Worm (Caenorhabditis elegans) whole organism, L1 larva: ENCODE measurements around the gene T04A6.2.

Experiments
- C16A3.4 ChIP-seq: fragments of 150-350 bp; optimal IDR thresholded peaks from 2 replicates; lab custom pipeline; 2014; ENCODE audit warnings: missing biosample characterization, missing genetic modification characterization
- F16B12.6 ChIP-seq: fragments of 150-350 bp; optimal IDR thresholded peaks from 2 replicates; lab custom pipeline; 2014; ENCODE audit warnings: missing biosample characterization, missing genetic modification characterization
- aha-1 ChIP-seq: fragments of 150-350 bp; optimal IDR thresholded peaks from 2 replicates; lab custom pipeline; 2014; ENCODE audit warnings: missing biosample characterization, missing genetic modification characterization
- aly-2 ChIP-seq: fragments of 150-350 bp; optimal IDR thresholded peaks from 2 replicates; lab custom pipeline; 2014; ENCODE audit warnings: missing biosample characterization, missing genetic modification characterization
- ceh-63 ChIP-seq: fragments of 200-800 bp; sonication (Bioruptor generic); optimal IDR thresholded peaks from 2 replicates; lab custom pipeline; 2018; ENCODE audit warnings: mild to moderate bottlenecking, missing genetic modification characterization, missing compliant biosample characterization
- ceh-88 ChIP-seq: fragments of 200-800 bp; sonication (Bioruptor generic); IDR thresholded peaks from 2 replicates; pipeline ENCODE4 v1.3.6; 2022; ENCODE audit warnings: missing genetic modification characterization, missing compliant biosample characterization
- ces-1 ChIP-seq: fragments of 150-350 bp; optimal IDR thresholded peaks from 2 replicates; lab custom pipeline; 2014; ENCODE audit warnings: missing biosample characterization, missing genetic modification reagents, missing genetic modification characterization
- dpl-1 ChIP-seq, 3 experiments: fragments of 150-350 bp in 2 of 3; sonication (generic microtip) in 1 of 3; optimal IDR thresholded peaks; 2 replicates each; lab custom pipeline; 2014 to 2017; ENCODE audit warnings: missing biosample characterization in 3 of 3, missing genetic modification characterization in 3 of 3, missing genetic modification reagents in 3 of 3
- efl-3 ChIP-seq: fragments of 200-800 bp; sonication (Bioruptor generic); optimal IDR thresholded peaks from 2 replicates; lab custom pipeline; 2018; ENCODE audit warnings: mild to moderate bottlenecking, missing genetic modification characterization, missing compliant biosample characterization
- egl-13 ChIP-seq: sonication (generic microtip); optimal IDR thresholded peaks from 2 replicates; lab custom pipeline; 2016; ENCODE audit warnings: missing genotype, missing genetic modification reagents, missing genetic modification characterization, missing compliant biosample characterization
- egl-27 ChIP-seq, 2 experiments: fragments of 150-350 bp in 1 of 2; sonication (generic microtip); optimal IDR thresholded peaks; 3 replicates each; lab custom pipeline; 2017 to 2018; ENCODE audit warnings: missing biosample characterization in 2 of 2, missing genetic modification characterization in 2 of 2, missing genetic modification reagents in 2 of 2
- elt-2 ChIP-seq: sonication (generic microtip); optimal IDR thresholded peaks from 2 replicates; lab custom pipeline; 2016; ENCODE audit warnings: missing genetic modification characterization, mild to moderate bottlenecking, inconsistent platforms, missing compliant biosample characterization, missing genetic modification reagents
- ets-5 ChIP-seq: fragments of 200-800 bp; sonication (Bioruptor generic); IDR thresholded peaks from 2 replicates; pipeline ENCODE4 v1.3.6; 2022; ENCODE audit warnings: missing genetic modification characterization, missing compliant biosample characterization
- fkh-4 ChIP-seq: sonication (generic microtip); optimal IDR thresholded peaks from 2 replicates; lab custom pipeline; 2016; ENCODE audit warnings: missing compliant biosample characterization, missing genetic modification characterization, borderline replicate concordance
- fos-1 ChIP-seq: fragments of 150-350 bp; optimal IDR thresholded peaks from 2 replicates; lab custom pipeline; 2014; ENCODE audit warnings: missing biosample characterization, missing genetic modification characterization
- grh-1 ChIP-seq: fragments of 200-800 bp; sonication (Bioruptor generic); IDR thresholded peaks from 2 replicates; pipeline ENCODE4 v1.3.6; 2022; ENCODE audit warnings: missing genetic modification reagents, missing genetic modification characterization, missing compliant biosample characterization
- hpl-2 ChIP-seq: fragments of 150-350 bp; optimal IDR thresholded peaks from 2 replicates; lab custom pipeline; 2014; ENCODE audit warnings: missing biosample characterization, missing genetic modification reagents, missing genetic modification characterization
- isw-1 ChIP-seq: fragments of 200-800 bp; sonication (Bioruptor generic); IDR thresholded peaks from 2 replicates; pipeline ENCODE4 v1.3.6; 2022; ENCODE audit warnings: missing genetic modification characterization, missing compliant biosample characterization
- jun-1 ChIP-seq: fragments of 150-350 bp; optimal IDR thresholded peaks from 2 replicates; lab custom pipeline; 2014; ENCODE audit warnings: missing biosample characterization, missing genetic modification reagents, missing genetic modification characterization
- lin-13 ChIP-seq: fragments of 150-350 bp; optimal IDR thresholded peaks from 2 replicates; lab custom pipeline; 2014; ENCODE audit warnings: missing biosample characterization, missing genetic modification reagents, missing genetic modification characterization
- lin-14 ChIP-seq: fragments of 200-800 bp; sonication (Bioruptor generic); optimal IDR thresholded peaks from 2 replicates; lab custom pipeline; 2018; ENCODE audit warnings: mild to moderate bottlenecking, missing genetic modification characterization, moderate library complexity, missing compliant biosample characterization
- lin-15B ChIP-seq: fragments of 150-350 bp; sonication (generic microtip); optimal IDR thresholded peaks from 3 replicates; lab custom pipeline; 2014; ENCODE audit warnings: missing biosample characterization, missing genetic modification characterization
- lir-3 ChIP-seq: sonication (generic microtip); optimal IDR thresholded peaks from 2 replicates; lab custom pipeline; 2016; ENCODE audit warnings: mild to moderate bottlenecking, missing genetic modification characterization, moderate library complexity, missing compliant biosample characterization; ENCODE audit not compliant: poor library complexity
- lsy-2 ChIP-seq, 2 experiments: fragments of 150-350 bp; optimal IDR thresholded peaks; 2 replicates each; lab custom pipeline; 2014; ENCODE audit warnings: missing biosample characterization in 2 of 2, missing genetic modification characterization in 2 of 2
- mab-9 ChIP-seq: fragments of 200-800 bp; sonication (Bioruptor generic); IDR thresholded peaks from 2 replicates; pipeline ENCODE4 v1.3.6; 2022; ENCODE audit warnings: missing genetic modification reagents, missing genetic modification characterization, missing compliant biosample characterization
- mef-2 ChIP-seq: fragments of 150-350 bp; optimal IDR thresholded peaks from 2 replicates; lab custom pipeline; 2014; ENCODE audit warnings: missing biosample characterization, missing genetic modification characterization
- nhr-19 ChIP-seq: fragments of 200-800 bp; sonication (Bioruptor generic); conservative IDR thresholded peaks from 2 replicates; pipeline ENCODE4 v1.3.6; 2022; ENCODE audit warnings: missing genetic modification characterization, missing compliant biosample characterization
- nhr-47 ChIP-seq: sonication (generic microtip); optimal IDR thresholded peaks from 2 replicates; lab custom pipeline; 2016; ENCODE audit warnings: mild to moderate bottlenecking, missing genetic modification characterization, moderate library complexity, missing compliant biosample characterization
- nhr-71 ChIP-seq: sonication (generic microtip); optimal IDR thresholded peaks from 2 replicates; lab custom pipeline; 2016; ENCODE audit warnings: mild to moderate bottlenecking, missing genetic modification characterization, moderate library complexity, missing compliant biosample characterization
- nhr-76 ChIP-seq: sonication (generic microtip); optimal IDR thresholded peaks from 2 replicates; lab custom pipeline; 2017; ENCODE audit warnings: missing biosample characterization, missing genetic modification characterization
- nhr-77 ChIP-seq: fragments of 150-350 bp; optimal IDR thresholded peaks from 2 replicates; lab custom pipeline; 2014; ENCODE audit warnings: missing biosample characterization, missing genetic modification characterization
- nhr-84 ChIP-seq: sonication (generic microtip); optimal IDR thresholded peaks from 2 replicates; lab custom pipeline; 2017; ENCODE audit warnings: missing biosample characterization, missing genetic modification characterization
- nhr-90 ChIP-seq: sonication (generic microtip); optimal IDR thresholded peaks from 2 replicates; lab custom pipeline; 2016; ENCODE audit warnings: mild to moderate bottlenecking, missing genetic modification characterization, missing compliant biosample characterization; ENCODE audit not compliant: poor library complexity
- pax-3 ChIP-seq: fragments of 200-800 bp; sonication (Bioruptor generic); optimal IDR thresholded peaks from 2 replicates; lab custom pipeline; 2018; ENCODE audit warnings: mild to moderate bottlenecking, missing genetic modification characterization, moderate library complexity, missing compliant biosample characterization
- pqm-1 ChIP-seq: sonication (generic microtip); optimal IDR thresholded peaks from 3 replicates; lab custom pipeline; 2017; ENCODE audit warnings: missing biosample characterization, missing genetic modification characterization
- rnt-1 ChIP-seq: sonication (generic microtip); optimal IDR thresholded peaks from 2 replicates; lab custom pipeline; 2016; ENCODE audit warnings: mild to moderate bottlenecking, missing genetic modification characterization, moderate library complexity, missing compliant biosample characterization
- skn-1 ChIP-seq: fragments of 150-350 bp; optimal IDR thresholded peaks from 2 replicates; lab custom pipeline; 2014; ENCODE audit warnings: missing biosample characterization, missing genetic modification characterization
- snpc-4 ChIP-seq: fragments of 150-350 bp; optimal IDR thresholded peaks from 2 replicates; lab custom pipeline; 2014; ENCODE audit warnings: missing biosample characterization, missing genetic modification characterization
- snu-23 ChIP-seq: sonication (generic microtip); optimal IDR thresholded peaks from 2 replicates; lab custom pipeline; 2016; ENCODE audit warnings: missing genetic modification characterization, missing compliant biosample characterization
- sox-4 ChIP-seq: sonication (generic microtip); optimal IDR thresholded peaks from 2 replicates; lab custom pipeline; 2016; ENCODE audit warnings: missing genetic modification characterization, missing compliant biosample characterization
- sup-37 ChIP-seq: fragments of 200-800 bp; sonication (Bioruptor generic); optimal IDR thresholded peaks from 2 replicates; lab custom pipeline; 2018; ENCODE audit warnings: mild to moderate bottlenecking, missing genetic modification characterization, missing compliant biosample characterization
- swsn-7 ChIP-seq: sonication (generic microtip); optimal IDR thresholded peaks from 2 replicates; lab custom pipeline; 2016; ENCODE audit warnings: missing genetic modification characterization, missing compliant biosample characterization
- tbx-2 ChIP-seq: sonication (generic microtip); optimal IDR thresholded peaks from 2 replicates; lab custom pipeline; 2016; ENCODE audit warnings: missing genetic modification characterization, missing compliant biosample characterization
- unc-30 ChIP-seq: sonication (generic microtip); optimal IDR thresholded peaks from 2 replicates; lab custom pipeline; 2017; ENCODE audit warnings: missing biosample characterization, missing genetic modification characterization
- unc-62 ChIP-seq: fragments of 150-350 bp; optimal IDR thresholded peaks from 2 replicates; lab custom pipeline; 2014; ENCODE audit warnings: missing biosample characterization, missing genetic modification reagents, missing genetic modification characterization
- unc-86 ChIP-seq: sonication (generic microtip); optimal IDR thresholded peaks from 2 replicates; lab custom pipeline; 2016; ENCODE audit warnings: missing genetic modification characterization, missing compliant biosample characterization
- unc-98 ChIP-seq: fragments of 200-800 bp; sonication (Bioruptor generic); IDR thresholded peaks from 2 replicates; pipeline ENCODE4 v1.3.6; 2022; ENCODE audit warnings: missing genetic modification characterization, missing compliant biosample characterization
- vab-15 ChIP-seq: sonication (generic microtip); optimal IDR thresholded peaks from 2 replicates; lab custom pipeline; 2017; ENCODE audit warnings: missing genotype, mild to moderate bottlenecking, missing genetic modification characterization, missing compliant biosample characterization
- ztf-11 ChIP-seq, 2 experiments: sonication (generic microtip); optimal IDR thresholded peaks; 2 replicates each; lab custom pipeline; 2016 to 2017; ENCODE audit warnings: missing genetic modification characterization in 2 of 2, missing biosample characterization in 1 of 2, missing compliant biosample characterization in 1 of 2

Gene T04A6.2

DNA sequence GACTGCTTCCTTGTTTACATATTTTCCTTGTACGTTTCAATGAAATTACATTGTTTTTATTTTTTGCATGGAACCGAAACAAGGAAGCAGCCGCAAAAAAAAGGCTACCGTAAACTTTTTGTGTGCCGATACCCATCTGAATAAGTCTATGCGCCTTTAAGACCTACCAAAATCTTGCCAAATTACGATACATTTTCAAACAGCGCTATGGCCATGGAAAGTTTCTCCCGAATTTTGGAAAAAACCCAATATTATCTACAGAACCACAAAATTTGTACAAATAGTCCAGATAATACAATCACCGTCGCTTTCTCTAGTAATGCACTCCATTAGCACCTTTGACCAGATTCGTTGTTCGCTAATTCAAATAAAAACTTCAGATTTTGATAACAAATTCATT is 42.9 kb upstream of the T04A6.2 start:
- TF ChIP-seq lsy-2 (tag; optimal IDR thresholded peaks at IDR 0.05; lab: Kevin White, UChicago) (peak in 1 of 2 experiments; percentile 22), lin-15B (tag; lab: Kevin White, UChicago) (no peak)

- TF ChIP-seq lsy-2 (tag; optimal IDR thresholded peaks at IDR 0.05; lab: Kevin White, UChicago): peak; percentile 83 to 95
- TF ChIP-seq nhr-84 (tag; lab: Kevin White, UChicago): no peak
- TF ChIP-seq egl-27 (tag; optimal IDR thresholded peaks at IDR 0.05; lab: Kevin White, UChicago): peak in 1 of 2 experiments; percentile 27
- TF ChIP-seq mef-2 (tag; lab: Kevin White, UChicago): no peak
- peak; percentile 66 for TF ChIP-seq isw-1 (GFP tag; lab: Robert Waterston, UW)
- no peak for TF ChIP-seq elt-2 (tag; lab: Kevin White, UChicago)
- no peak for TF ChIP-seq aha-1
- TF ChIP-seq hpl-2: peak; percentile 66
- peak; percentile 73 for TF ChIP-seq jun-1 (tag; lab: Kevin White, UChicago)
- TF ChIP-seq rnt-1: peak; percentile 83
- no peak for TF ChIP-seq sox-4
- TF ChIP-seq vab-15 (tag; lab: Kevin White, UChicago): peak; percentile 29
- TF ChIP-seq ceh-63 (GFP tag; lab: Kevin White, UChicago): no peak
- TF ChIP-seq nhr-76 (tag; lab: Kevin White, UChicago): no peak
- peak; percentile 69 to 80 (median 79) for TF ChIP-seq dpl-1 (GFP tag; optimal IDR thresholded peaks at IDR 0.05; lab: Kevin White, UChicago)
- peak; percentile 57 for TF ChIP-seq pax-3 (tag; lab: Kevin White, UChicago)
- TF ChIP-seq skn-1 (tag; lab: Kevin White, UChicago): peak; percentile 90
- TF ChIP-seq fos-1: peak; percentile 75
- peak; percentile 75 for TF ChIP-seq swsn-7 (tag; lab: Kevin White, UChicago)
- TF ChIP-seq nhr-77 (tag; lab: Kevin White, UChicago): peak; percentile 84
- peak; percentile 82 for TF ChIP-seq nhr-47 (tag; lab: Kevin White, UChicago)
- TF ChIP-seq fkh-4: no peak
- TF ChIP-seq efl-3: no peak
- TF ChIP-seq ets-5 (GFP tag; lab: Robert Waterston, UW): no peak
- TF ChIP-seq F16B12.6 (tag; lab: Kevin White, UChicago): peak; percentile 74
- TF ChIP-seq lin-13 (GFP tag; lab: Kevin White, UChicago): peak; percentile 84
- TF ChIP-seq aly-2: peak; percentile 34
- peak; percentile 78 for TF ChIP-seq nhr-19 (GFP tag; lab: Robert Waterston, UW)
- TF ChIP-seq unc-86 (tag; lab: Kevin White, UChicago): peak; percentile 66
- peak; percentile 76 for TF ChIP-seq lin-14 (GFP tag; lab: Kevin White, UChicago)
- no peak for TF ChIP-seq snpc-4
- TF ChIP-seq ces-1 (GFP tag; lab: Kevin White, UChicago): no peak
- no peak for TF ChIP-seq mab-9 (GFP tag; lab: Robert Waterston, UW)
- peak; percentile 26; the same call in 1 of the 2 replicates for TF ChIP-seq grh-1 (GFP tag; lab: Robert Waterston, UW)
- no peak for TF ChIP-seq unc-30 (tag; lab: Kevin White, UChicago)
- TF ChIP-seq unc-62 (GFP tag; lab: Kevin White, UChicago): no peak
- TF ChIP-seq unc-98: no peak
- no peak for TF ChIP-seq ztf-11 (tag; optimal IDR thresholded peaks at IDR 0.05; lab: Kevin White, UChicago)
- no peak for TF ChIP-seq sup-37 (GFP tag; lab: Kevin White, UChicago)
- TF ChIP-seq C16A3.4 (tag; lab: Kevin White, UChicago): peak; percentile 97
- TF ChIP-seq nhr-90 (tag; lab: Kevin White, UChicago): peak; percentile 76
- TF ChIP-seq lir-3 (tag; lab: Kevin White, UChicago): peak; percentile 45
- peak; percentile 39 for TF ChIP-seq egl-13 (tag; lab: Kevin White, UChicago)
- peak; percentile 88 for TF ChIP-seq snu-23 (GFP tag; lab: Kevin White, UChicago)
- TF ChIP-seq pqm-1 (tag; lab: Kevin White, UChicago): no peak
- TF ChIP-seq tbx-2 (tag; lab: Kevin White, UChicago): peak; percentile 68
- 0 out of 2 replicates have a peak, but pooled peaks have one; percentile 11 for TF ChIP-seq ceh-88
- peak; percentile 86 for TF ChIP-seq nhr-71
- TF ChIP-seq lin-15B (tag; lab: Kevin White, UChicago): peak; percentile 74
Observed at ce11 chrIII:7572781-7573400, 41.7 kb upstream of the T04A6.2 start, which contains the start of the genes rpl-9 and lpd-7. TSS of gene rpl-9 (minus strand) at chrIII:7572831. TSS of gene lpd-7 (plus strand) at chrIII:7573350.
